Fruit fly (Drosophila melanogaster) whole organism, pupa: ENCODE measurements around the gene tos.
A peak's percentile ranks its signal among the peaks of the same experiment; 100 is the strongest.

Source experiments
- CG10348 ChIP-seq: fragments of 200-800 bp; sonication (Bioruptor generic); IDR thresholded peaks from 2 replicates; pipeline ENCODE4 v1.3.6; 2022; ENCODE audit warnings: missing biosample characterization, missing genetic modification characterization
- CG12605 ChIP-seq: fragments of 200-800 bp; sonication (Bioruptor generic); IDR thresholded peaks from 2 replicates; pipeline ENCODE4 v1.3.6; 2022; ENCODE audit warnings: missing biosample characterization, missing genetic modification characterization
- CG13204 ChIP-seq: fragments of 200-800 bp; sonication (Bioruptor generic); optimal IDR thresholded peaks from 2 replicates; lab custom pipeline; 2018; ENCODE audit warnings: missing biosample characterization, mild to moderate bottlenecking, missing genetic modification characterization, moderate library complexity
- CG14655 ChIP-seq: fragments of 200-800 bp; sonication (Bioruptor generic); optimal IDR thresholded peaks from 3 replicates; lab custom pipeline; 2017; ENCODE audit warnings: mild to moderate bottlenecking, missing biosample characterization, missing genetic modification reagents, missing genetic modification characterization
- CG15710 ChIP-seq: fragments of 200-800 bp; sonication (Bioruptor generic); optimal IDR thresholded peaks from 2 replicates; lab custom pipeline; 2018; ENCODE audit warnings: missing biosample characterization, mild to moderate bottlenecking, missing genetic modification characterization, moderate library complexity
- CG17806 ChIP-seq: fragments of 200-800 bp; sonication (Bioruptor generic); optimal IDR thresholded peaks from 2 replicates; lab custom pipeline; 2018; ENCODE audit warnings: missing biosample characterization, mild to moderate bottlenecking, missing genetic modification characterization, moderate library complexity
- CG32121 ChIP-seq: fragments of 200-800 bp; sonication (Bioruptor generic); IDR thresholded peaks from 2 replicates; pipeline ENCODE4 v1.3.6; 2022; ENCODE audit warnings: missing biosample characterization, missing genetic modification characterization
- CG34367 ChIP-seq: fragments of 200-800 bp; sonication (Bioruptor generic); optimal IDR thresholded peaks from 2 replicates; lab custom pipeline; 2018; ENCODE audit warnings: missing biosample characterization, mild to moderate bottlenecking, missing genetic modification characterization
- CG4496 ChIP-seq: fragments of 200-800 bp; sonication (Bioruptor generic); IDR thresholded peaks from 3 replicates; pipeline ENCODE4 v1.3.6; 2022; ENCODE audit warnings: missing biosample characterization, missing genetic modification characterization
- CG8159 ChIP-seq: fragments of 200-800 bp; sonication (Bioruptor generic); optimal IDR thresholded peaks from 3 replicates; lab custom pipeline; 2018; ENCODE audit warnings: missing biosample characterization, mild to moderate bottlenecking, missing genetic modification characterization, moderate library complexity
- CG8301 ChIP-seq: fragments of 200-800 bp; sonication (Bioruptor generic); optimal IDR thresholded peaks from 2 replicates; lab custom pipeline; 2018; ENCODE audit warnings: missing biosample characterization, mild to moderate bottlenecking, missing genetic modification characterization
- CG9948 ChIP-seq: fragments of 200-800 bp; sonication (Bioruptor generic); optimal IDR thresholded peaks from 2 replicates; lab custom pipeline; 2018; ENCODE audit warnings: missing biosample characterization, mild to moderate bottlenecking, missing genetic modification characterization, moderate library complexity
- D1 ChIP-seq: fragments of 200-800 bp; sonication (Bioruptor generic); optimal IDR thresholded peaks from 2 replicates; lab custom pipeline; 2018; ENCODE audit warnings: missing biosample characterization, mild to moderate bottlenecking, missing genetic modification characterization, moderate library complexity
- EcR ChIP-seq: fragments of 200-800 bp; sonication (Bioruptor generic); optimal IDR thresholded peaks from 3 replicates; lab custom pipeline; 2019; ENCODE audit warnings: missing biosample characterization, missing genetic modification characterization, mild to moderate bottlenecking, moderate library complexity, missing genetic modification reagents
- Ets98B ChIP-seq: fragments of 200-800 bp; sonication (Bioruptor generic); IDR thresholded peaks from 2 replicates; pipeline ENCODE4 v1.3.6; 2022; ENCODE audit warnings: missing biosample characterization, missing genetic modification characterization
- Pif1A ChIP-seq: fragments of 200-800 bp; sonication (Bioruptor generic); optimal IDR thresholded peaks from 3 replicates; lab custom pipeline; 2016; ENCODE audit warnings: missing biosample characterization, missing genetic modification characterization
- Pif1B ChIP-seq: fragments of 200-800 bp; sonication (Bioruptor generic); optimal IDR thresholded peaks from 3 replicates; lab custom pipeline; 2016; ENCODE audit warnings: missing biosample characterization, missing genetic modification characterization
- Snoo ChIP-seq: fragments of 200-800 bp; sonication (Bioruptor generic); optimal IDR thresholded peaks from 3 replicates; lab custom pipeline; 2017; ENCODE audit warnings: missing biosample characterization, mild to moderate bottlenecking, missing genetic modification characterization, inconsistent platforms
- fd96Ca ChIP-seq: fragments of 200-800 bp; sonication (Bioruptor generic); IDR thresholded peaks from 3 replicates; pipeline ENCODE4 v1.3.6; 2022; ENCODE audit warnings: missing biosample characterization, missing genetic modification characterization
- gl ChIP-seq: fragments of 200-800 bp; sonication (Bioruptor generic); optimal IDR thresholded peaks from 2 replicates; lab custom pipeline; 2018; ENCODE audit warnings: missing biosample characterization, mild to moderate bottlenecking, missing genetic modification characterization
- rn ChIP-seq: fragments of 200-800 bp; sonication (Bioruptor generic); IDR thresholded peaks from 2 replicates; pipeline ENCODE4 v1.3.6; 2022; ENCODE audit warnings: missing biosample characterization, missing genetic modification characterization

tos gene

dm6 chr2L:18652663-18653327, 29.1 kb downstream of the tos start, which contains the start of gene Cyp310a1:
TSS of gene Cyp310a1 (minus strand) at chr2L:18653010.
- TF ChIP-seq CG4496 (GFP tag; lab: Robert Waterston, UW) = no peak
- no peak for TF ChIP-seq CG32121
- TF ChIP-seq fd96Ca (GFP tag; lab: Robert Waterston, UW) = no peak
- TF ChIP-seq Ets98B (GFP tag; lab: Robert Waterston, UW) = no peak
- TF ChIP-seq CG10348 (GFP tag; lab: Robert Waterston, UW) = no peak
- no peak for TF ChIP-seq CG9948 (tag; lab: Kevin White, UChicago)
- no peak for TF ChIP-seq EcR (GFP tag; lab: Kevin White, UChicago)
- TF ChIP-seq Pif1A = no peak
- TF ChIP-seq Snoo (tag; lab: Kevin White, UChicago) = no peak
- no peak for TF ChIP-seq CG13204 (GFP tag; lab: Kevin White, UChicago)
- no peak for TF ChIP-seq CG17806 (tag; lab: Kevin White, UChicago)
- TF ChIP-seq CG12605 = no peak
- TF ChIP-seq CG8159 (tag; lab: Kevin White, UChicago) = no peak
- no peak for TF ChIP-seq CG14655
- TF ChIP-seq CG34367 (tag; lab: Kevin White, UChicago) = no peak
- no peak for TF ChIP-seq CG8301 (tag; lab: Kevin White, UChicago)
- no peak for TF ChIP-seq gl

dm6 chr2L:18647857-18648652, 33.8 kb downstream of the tos start:
- TF ChIP-seq CG15710 (tag; lab: Kevin White, UChicago) (peak; percentile 70), CG13204 (GFP tag; lab: Kevin White, UChicago) (peak; percentile 49), CG12605 (no peak), CG10348 (GFP tag; lab: Robert Waterston, UW) (no peak), EcR (GFP tag; lab: Kevin White, UChicago) (no peak), CG17806 (tag; lab: Kevin White, UChicago) (peak; percentile 24), CG8159 (tag; lab: Kevin White, UChicago) (peak; percentile 24), fd96Ca (GFP tag; lab: Robert Waterston, UW) (no peak), gl (no peak), CG32121 (no peak), CG8301 (tag; lab: Kevin White, UChicago) (peak; percentile 27), CG34367 (tag; lab: Kevin White, UChicago) (peak; percentile 58), Pif1A (peak; percentile 58), Ets98B (GFP tag; lab: Robert Waterston, UW) (no peak), CG9948 (tag; lab: Kevin White, UChicago) (peak; percentile 48), Snoo (tag; lab: Kevin White, UChicago) (peak; percentile 48), CG4496 (GFP tag; lab: Robert Waterston, UW) (0 out of 3 replicates have a peak, but pooled peaks have one; percentile 13), rn (no peak), CG14655 (peak; percentile 20), D1 (tag; lab: Kevin White, UChicago) (no peak), Pif1B (GFP tag; lab: Kevin White, UChicago) (peak; percentile 1)

- peak; percentile 36; the same call in 1 of the 2 replicates for TF ChIP-seq Ets98B (GFP tag; lab: Robert Waterston, UW)
- no peak for TF ChIP-seq CG12605
- peak; percentile 74 for TF ChIP-seq Pif1A
- TF ChIP-seq CG10348 (GFP tag; lab: Robert Waterston, UW) = no peak
- TF ChIP-seq Pif1B (GFP tag; lab: Kevin White, UChicago) = peak; percentile 59
- TF ChIP-seq CG14655 = peak; percentile 62
- peak; percentile 60 for TF ChIP-seq CG8301 (tag; lab: Kevin White, UChicago)
- peak; percentile 59; the same call in 1 of the 3 replicates for TF ChIP-seq fd96Ca (GFP tag; lab: Robert Waterston, UW)
- TF ChIP-seq CG13204 (GFP tag; lab: Kevin White, UChicago) = no peak
- TF ChIP-seq CG34367 (tag; lab: Kevin White, UChicago) = peak; percentile 49
- peak; percentile 69 for TF ChIP-seq Snoo (tag; lab: Kevin White, UChicago)
- peak; percentile 52 for TF ChIP-seq CG32121
- TF ChIP-seq CG4496 (GFP tag; lab: Robert Waterston, UW) = peak; percentile 74; the same call in 2 of the 3 replicates
- no peak for TF ChIP-seq EcR (GFP tag; lab: Kevin White, UChicago)
- 0 out of 2 replicates have a peak, but pooled peaks have one; percentile 23 for TF ChIP-seq rn
- no peak for TF ChIP-seq D1 (tag; lab: Kevin White, UChicago)
- peak; percentile 27 for TF ChIP-seq gl
- TF ChIP-seq CG8159 (tag; lab: Kevin White, UChicago) = peak; percentile 74
- TF ChIP-seq CG17806 (tag; lab: Kevin White, UChicago) = peak; percentile 66
- TF ChIP-seq CG15710 (tag; lab: Kevin White, UChicago) = peak; percentile 51
- peak; percentile 58 for TF ChIP-seq CG9948 (tag; lab: Kevin White, UChicago)
These were observed 36.4 kb downstream of the tos start for dm6 chr2L:18645468-18645867.

- no peak for TF ChIP-seq rn
- TF ChIP-seq CG32121 = no peak
- TF ChIP-seq CG4496 (GFP tag; lab: Robert Waterston, UW) = no peak
These were observed 40.8 kb downstream of the tos start for dm6 chr2L:18641087-18641486.

- no peak for TF ChIP-seq fd96Ca (GFP tag; lab: Robert Waterston, UW)
- TF ChIP-seq CG9948 (tag; lab: Kevin White, UChicago) = no peak
- no peak for TF ChIP-seq Ets98B (GFP tag; lab: Robert Waterston, UW)
- no peak for TF ChIP-seq CG8301 (tag; lab: Kevin White, UChicago)
- TF ChIP-seq gl = no peak
- TF ChIP-seq CG10348 (GFP tag; lab: Robert Waterston, UW) = no peak
- no peak for TF ChIP-seq CG17806 (tag; lab: Kevin White, UChicago)
- TF ChIP-seq EcR (GFP tag; lab: Kevin White, UChicago) = no peak
- no peak for TF ChIP-seq CG15710 (tag; lab: Kevin White, UChicago)
- no peak for TF ChIP-seq CG8159 (tag; lab: Kevin White, UChicago)
- no peak for TF ChIP-seq Pif1A
- no peak for TF ChIP-seq CG32121
- TF ChIP-seq Pif1B (GFP tag; lab: Kevin White, UChicago) = no peak
- TF ChIP-seq CG12605 = no peak
These were observed 42.9 kb downstream of the tos start for dm6 chr2L:18638945-18639344.
